Fruit fly (Drosophila melanogaster) whole organism, embryonic: ENCODE data around the gene Rpn11.

Experiments
- CG10462 ChIP-seq: fragments of 200-800 bp; sonication (Bioruptor generic); optimal IDR thresholded peaks from 2 replicates; lab custom pipeline; 2016; ENCODE audit warnings: missing biosample characterization, missing genetic modification characterization
- CG11504 ChIP-seq: fragments of 200-800 bp; sonication (Bioruptor generic); optimal IDR thresholded peaks from 3 replicates; lab custom pipeline; 2019; ENCODE audit warnings: missing biosample characterization, mild to moderate bottlenecking, missing genetic modification characterization, moderate library complexity
- CG12104 ChIP-seq: fragments of 200-800 bp; sonication (Bioruptor generic); optimal IDR thresholded peaks from 3 replicates; lab custom pipeline; 2016; ENCODE audit warnings: missing biosample characterization, missing genetic modification characterization
- CG12299 ChIP-seq: fragments of 200-800 bp; sonication (Bioruptor generic); optimal IDR thresholded peaks from 2 replicates; lab custom pipeline; 2018; ENCODE audit warnings: missing biosample characterization, mild to moderate bottlenecking, missing genetic modification characterization
- CG12391 ChIP-seq: fragments of 200-800 bp; sonication (Bioruptor generic); optimal IDR thresholded peaks from 3 replicates; lab custom pipeline; 2018; ENCODE audit warnings: missing biosample characterization, mild to moderate bottlenecking, missing genetic modification characterization, moderate library complexity
- CG13287 ChIP-seq: fragments of 200-800 bp; sonication (Bioruptor generic); IDR thresholded peaks from 2 replicates; pipeline ENCODE4 v1.3.6; 2022; ENCODE audit warnings: missing biosample characterization, missing genetic modification characterization; ENCODE audit not compliant: partially characterized antibody
- CG14710 ChIP-seq: fragments of 200-800 bp; sonication (Bioruptor generic); optimal IDR thresholded peaks from 3 replicates; lab custom pipeline; 2019; ENCODE audit warnings: missing biosample characterization, mild to moderate bottlenecking, missing genetic modification characterization, moderate library complexity
- CG15514 ChIP-seq: fragments of 200-800 bp; sonication (Bioruptor generic); optimal IDR thresholded peaks from 3 replicates; lab custom pipeline; 2017; ENCODE audit warnings: missing biosample characterization, missing genetic modification characterization, mild to moderate bottlenecking, moderate library complexity, missing genetic modification reagents
- CG16813 ChIP-seq: fragments of 200-800 bp; sonication (Bioruptor generic); IDR thresholded peaks from 3 replicates; pipeline ENCODE4 v1.3.6; 2022; ENCODE audit warnings: missing biosample characterization, missing genetic modification characterization; ENCODE audit not compliant: partially characterized antibody
- CG17612 ChIP-seq: fragments of 200-800 bp; sonication (Bioruptor generic); IDR thresholded peaks from 2 replicates; pipeline ENCODE4 v1.3.6; 2022; ENCODE audit warnings: missing biosample characterization, missing genetic modification characterization
- CG18764 ChIP-seq: fragments of 200-800 bp; sonication (Bioruptor generic); optimal IDR thresholded peaks from 3 replicates; lab custom pipeline; 2016; ENCODE audit warnings: missing biosample characterization, missing genetic modification characterization
- CG2129 ChIP-seq: fragments of 200-800 bp; sonication (Bioruptor generic); IDR thresholded peaks from 2 replicates; pipeline ENCODE4 v1.3.6; 2022; ENCODE audit warnings: missing biosample characterization, missing genetic modification characterization; ENCODE audit not compliant: partially characterized antibody
- CG2712 ChIP-seq: fragments of 200-800 bp; optimal IDR thresholded peaks from 3 replicates; lab custom pipeline; 2019; ENCODE audit warnings: missing biosample characterization, mild to moderate bottlenecking, missing genetic modification characterization, moderate library complexity
- CG3163 ChIP-seq: fragments of 200-800 bp; sonication (Bioruptor generic); optimal IDR thresholded peaks from 3 replicates; lab custom pipeline; 2016; ENCODE audit warnings: missing biosample characterization, missing genetic modification characterization
- CG3281 ChIP-seq: fragments of 200-800 bp; sonication (Bioruptor generic); optimal IDR thresholded peaks from 3 replicates; lab custom pipeline; 2017; ENCODE audit warnings: missing biosample characterization, mild to moderate bottlenecking, missing genetic modification characterization
- CG42726 ChIP-seq: fragments of 200-800 bp; sonication (Bioruptor generic); IDR thresholded peaks from 2 replicates; pipeline ENCODE4 v1.3.6; 2022; ENCODE audit warnings: missing biosample characterization, missing genetic modification characterization; ENCODE audit not compliant: partially characterized antibody
- CG4617 ChIP-seq: fragments of 200-800 bp; sonication (Bioruptor generic); optimal IDR thresholded peaks from 3 replicates; lab custom pipeline; 2016; ENCODE audit warnings: missing biosample characterization, missing genetic modification characterization, borderline replicate concordance
- CG6791 ChIP-seq: fragments of 200-800 bp; sonication (Bioruptor generic); IDR thresholded peaks from 3 replicates; pipeline ENCODE4 v1.3.6; 2022; ENCODE audit warnings: missing biosample characterization, missing genetic modification characterization; ENCODE audit not compliant: partially characterized antibody
- CG8290 ChIP-seq, 3 experiments: fragments of 200-800 bp; sonication (Bioruptor generic); optimal IDR thresholded peaks; 2 replicates each; lab custom pipeline; 2016 to 2019; ENCODE audit warnings: missing biosample characterization in 3 of 3, missing genetic modification characterization in 3 of 3, mild to moderate bottlenecking in 2 of 3, moderate library complexity in 1 of 3
- CoRest ChIP-seq: fragments of 200-800 bp; sonication (Bioruptor generic); optimal IDR thresholded peaks from 3 replicates; lab custom pipeline; 2018; ENCODE audit warnings: missing biosample characterization, mild to moderate bottlenecking, missing genetic modification characterization, moderate library complexity
- Dfd ChIP-seq, 2 experiments: fragments of >200 bp; optimal IDR thresholded peaks; 2 replicates each; lab custom pipeline; 2017; ENCODE audit warnings: missing biosample characterization in 2 of 2, missing genetic modification characterization in 2 of 2
- Doc3 ChIP-seq: fragments of 200-800 bp; sonication (Bioruptor generic); IDR thresholded peaks from 3 replicates; pipeline ENCODE4 v1.3.6; 2022; ENCODE audit warnings: missing biosample characterization, missing genetic modification characterization; ENCODE audit not compliant: partially characterized antibody
- Dref ChIP-seq: fragments of 200-800 bp; sonication (Bioruptor generic); IDR thresholded peaks from 2 replicates; pipeline ENCODE4 v1.3.6; 2022; ENCODE audit warnings: missing biosample characterization, missing genetic modification characterization
- E2f1 ChIP-seq: fragments of 200-800 bp; sonication (Bioruptor generic); IDR thresholded peaks from 2 replicates; pipeline ENCODE4 v1.3.6; 2022; ENCODE audit warnings: missing biosample characterization, missing genetic modification characterization
- Ets65A ChIP-seq: fragments of 200-800 bp; sonication (Bioruptor generic); peaks from one replicate; lab custom pipeline; 2016; ENCODE audit warnings: missing biosample characterization, missing genetic modification characterization
- HLH54F ChIP-seq: fragments of 200-800 bp; sonication (Bioruptor generic); optimal IDR thresholded peaks from 3 replicates; lab custom pipeline; 2016; ENCODE audit warnings: missing biosample characterization, missing genetic modification characterization
- Lhr ChIP-seq: fragments of 200-800 bp; sonication (Bioruptor generic); optimal IDR thresholded peaks from 3 replicates; lab custom pipeline; 2017; ENCODE audit warnings: mild to moderate bottlenecking, missing biosample characterization, missing genetic modification reagents, missing genetic modification characterization
- MBD-R2 ChIP-seq: fragments of 200-800 bp; sonication (Bioruptor generic); IDR thresholded peaks from 2 replicates; pipeline ENCODE4 v1.3.6; 2022; ENCODE audit warnings: missing biosample characterization, missing genetic modification characterization
- Myb ChIP-seq: fragments of 200-800 bp; sonication (Bioruptor generic); optimal IDR thresholded peaks from 2 replicates; lab custom pipeline; 2016; ENCODE audit warnings: missing biosample characterization, missing genetic modification characterization
- NfI ChIP-seq: fragments of 200-800 bp; sonication (Bioruptor generic); optimal IDR thresholded peaks from 3 replicates; lab custom pipeline; 2018; ENCODE audit warnings: missing biosample characterization, mild to moderate bottlenecking, missing genetic modification characterization, moderate library complexity
- Sry-δ ChIP-seq: fragments of 200-800 bp; sonication (Bioruptor generic); optimal IDR thresholded peaks from 2 replicates; lab custom pipeline; 2016; ENCODE audit warnings: missing biosample characterization, missing genetic modification characterization
- bbx ChIP-seq: fragments of 200-800 bp; sonication (Bioruptor generic); IDR thresholded peaks from 2 replicates; pipeline ENCODE4 v1.3.6; 2022; ENCODE audit warnings: missing biosample characterization, missing genetic modification characterization; ENCODE audit not compliant: partially characterized antibody
- corto ChIP-seq: fragments of 200-800 bp; sonication (Bioruptor generic); optimal IDR thresholded peaks from 2 replicates; lab custom pipeline; 2016; ENCODE audit warnings: missing biosample characterization, mild to moderate bottlenecking, missing genetic modification characterization, moderate library complexity
- dan ChIP-seq: fragments of 200-800 bp; sonication (Bioruptor generic); IDR thresholded peaks from 2 replicates; pipeline ENCODE4 v1.3.6; 2022; ENCODE audit warnings: missing biosample characterization, missing genetic modification characterization
- hb ChIP-seq: fragments of 200-800 bp; sonication (Bioruptor generic); IDR thresholded peaks from 3 replicates; pipeline ENCODE4 v1.3.6; 2022; ENCODE audit warnings: missing biosample characterization, missing genetic modification characterization; ENCODE audit not compliant: partially characterized antibody
- inv ChIP-seq: fragments of 200-800 bp; sonication (Bioruptor generic); IDR thresholded peaks from 2 replicates; pipeline ENCODE4 v1.3.6; 2022; ENCODE audit warnings: missing biosample characterization, missing genetic modification characterization; ENCODE audit not compliant: partially characterized antibody
- mld ChIP-seq: fragments of 200-800 bp; sonication (Bioruptor generic); IDR thresholded peaks from 3 replicates; pipeline ENCODE4 v1.3.6; 2022; ENCODE audit warnings: missing biosample characterization, missing genetic modification characterization; ENCODE audit not compliant: partially characterized antibody
- nmo ChIP-seq: fragments of 200-800 bp; sonication (Bioruptor generic); optimal IDR thresholded peaks from 2 replicates; lab custom pipeline; 2018; ENCODE audit warnings: missing biosample characterization, mild to moderate bottlenecking, missing genetic modification characterization, moderate library complexity
- org-1 ChIP-seq: fragments of 200-800 bp; sonication (Bioruptor generic); optimal IDR thresholded peaks from 2 replicates; lab custom pipeline; 2017; ENCODE audit warnings: missing biosample characterization, missing genetic modification characterization
- phol ChIP-seq: fragments of 200-800 bp; sonication (Bioruptor generic); optimal IDR thresholded peaks from 3 replicates; lab custom pipeline; 2018; ENCODE audit warnings: missing biosample characterization, mild to moderate bottlenecking, missing genetic modification characterization, moderate library complexity
- pzg ChIP-seq: fragments of 200-800 bp; sonication (Bioruptor generic); optimal IDR thresholded peaks from 3 replicates; lab custom pipeline; 2018; ENCODE audit warnings: missing biosample characterization, mild to moderate bottlenecking, missing genetic modification characterization, moderate library complexity
- row ChIP-seq: fragments of 200-800 bp; sonication (Bioruptor generic); IDR thresholded peaks from 3 replicates; pipeline ENCODE4 v1.3.6; 2022; ENCODE audit warnings: missing biosample characterization, missing genetic modification characterization
- sens ChIP-seq: fragments of 200-800 bp; sonication (Bioruptor generic); peaks from one replicate; lab custom pipeline; 2016; ENCODE audit warnings: missing biosample characterization, missing genetic modification characterization
- sima ChIP-seq: fragments of 200-800 bp; sonication (Bioruptor generic); optimal IDR thresholded peaks from 2 replicates; lab custom pipeline; 2016; ENCODE audit warnings: missing biosample characterization, missing genetic modification characterization
- sr ChIP-seq: fragments of 200-800 bp; sonication (Bioruptor generic); IDR thresholded peaks from 3 replicates; pipeline ENCODE4 v1.3.6; 2022; ENCODE audit warnings: missing biosample characterization, missing genetic modification characterization
- tio ChIP-seq: fragments of 200-800 bp; sonication (Bioruptor generic); optimal IDR thresholded peaks from 2 replicates; lab custom pipeline; 2017; ENCODE audit warnings: missing biosample characterization, missing genetic modification characterization, inconsistent platforms
- vnd ChIP-seq: fragments of 200-800 bp; sonication (Bioruptor generic); IDR thresholded peaks from 3 replicates; pipeline ENCODE4 v1.3.6; 2022; ENCODE audit warnings: missing biosample characterization, missing genetic modification characterization; ENCODE audit not compliant: partially characterized antibody
- zfh1 ChIP-seq: fragments of 200-800 bp; sonication (Bioruptor generic); IDR thresholded peaks from 3 replicates; pipeline ENCODE4 v1.3.6; 2022; ENCODE audit warnings: missing biosample characterization, missing genetic modification characterization

Rpn11 gene

dm6 chr2L:5093772-5094350, 34.3 kb upstream of the Rpn11 start, which contains the start of gene CG5828 (continued):
- peak; percentile 73 for TF ChIP-seq CG6791 (GFP tag; lab: Robert Waterston, UW)
- peak; percentile 27 for TF ChIP-seq CG12391 (tag; lab: Kevin White, UChicago)
- TF ChIP-seq Lhr (GFP tag; lab: Kevin White, UChicago), result no peak
- TF ChIP-seq CG3281, result no peak
- no peak for TF ChIP-seq CG8290 (GFP tag; optimal IDR thresholded peaks at IDR 0.05; lab: Kevin White, UChicago)
- TF ChIP-seq CG8290 (tag; optimal IDR thresholded peaks at IDR 0.05; lab: Kevin White, UChicago), result no peak
- TF ChIP-seq nmo (GFP tag; lab: Kevin White, UChicago), result peak; percentile 39
- no peak for TF ChIP-seq CG3163 (GFP tag; lab: Kevin White, UChicago)
- TF ChIP-seq sr, result no peak
- no peak for TF ChIP-seq CG17612 (GFP tag; lab: Robert Waterston, UW)
- TF ChIP-seq CG42726 (GFP tag; lab: Robert Waterston, UW), result peak; percentile 49; the same call in 1 of the 2 replicates
- no peak for TF ChIP-seq Ets65A (GFP tag; lab: Kevin White, UChicago)
- TF ChIP-seq CG18764 (GFP tag; lab: Kevin White, UChicago), result no peak
- no peak for TF ChIP-seq org-1
- peak; percentile 45 for TF ChIP-seq Myb
- peak; percentile 62; the same call in 1 of the 3 replicates for TF ChIP-seq vnd (GFP tag; lab: Robert Waterston, UW)
- TF ChIP-seq CG16813, result peak; percentile 77
- peak; percentile 71; the same call in 2 of the 3 replicates for TF ChIP-seq hb (GFP tag; lab: Robert Waterston, UW)
- no peak for TF ChIP-seq NfI (GFP tag; lab: Kevin White, UChicago)
- TF ChIP-seq CoRest (tag; lab: Kevin White, UChicago), result peak; percentile 49
- TF ChIP-seq Sry-δ (GFP tag; lab: Kevin White, UChicago), result peak; percentile 13
- TF ChIP-seq HLH54F (GFP tag; lab: Kevin White, UChicago), result no peak
- no peak for TF ChIP-seq Dfd (GFP tag; optimal IDR thresholded peaks at IDR 0.05; lab: Kevin White, UChicago)
- peak; percentile 51; the same call in 1 of the 3 replicates for TF ChIP-seq mld (GFP tag; lab: Robert Waterston, UW)
- TF ChIP-seq dan (GFP tag; lab: Robert Waterston, UW), result no peak
- TF ChIP-seq inv (GFP tag; lab: Robert Waterston, UW), result peak; percentile 54
- TF ChIP-seq CG14710, result peak; percentile 61
- TF ChIP-seq CG12104 (GFP tag; lab: Kevin White, UChicago), result no peak
- peak; percentile 3 for TF ChIP-seq CG15514 (GFP tag; lab: Kevin White, UChicago)
- peak; percentile 76 for TF ChIP-seq Dref
- no peak for TF ChIP-seq sima (GFP tag; lab: Kevin White, UChicago)
- peak; percentile 8 for TF ChIP-seq CG2712
- peak; percentile 69 for TF ChIP-seq row (GFP tag; lab: Robert Waterston, UW)
- peak; percentile 67; the same call in 2 of the 3 replicates for TF ChIP-seq Doc3 (GFP tag; lab: Robert Waterston, UW)
- peak; percentile 30; the same call in 1 of the 2 replicates for TF ChIP-seq CG2129
- no peak for TF ChIP-seq tio (GFP tag; lab: Kevin White, UChicago)
- no peak for TF ChIP-seq E2f1 (GFP tag; lab: Robert Waterston, UW)
- TF ChIP-seq zfh1 (GFP tag; lab: Robert Waterston, UW), result no peak
- TF ChIP-seq bbx (GFP tag; lab: Robert Waterston, UW), result peak; percentile 64
- peak; percentile 45 for TF ChIP-seq pzg
- peak; percentile 56 for TF ChIP-seq CG4617 (GFP tag; lab: Kevin White, UChicago)
- no peak for TF ChIP-seq sens (GFP tag; lab: Kevin White, UChicago)
- no peak for TF ChIP-seq corto (GFP tag; lab: Kevin White, UChicago)
- TF ChIP-seq CG11504 (tag; lab: Kevin White, UChicago), result peak; percentile 22
- TF ChIP-seq phol (tag; lab: Kevin White, UChicago), result peak; percentile 21
- peak; percentile 63 for TF ChIP-seq CG13287 (GFP tag; lab: Robert Waterston, UW)
- TF ChIP-seq CG12299 (tag; lab: Kevin White, UChicago), result no peak
- peak; percentile 52 for TF ChIP-seq CG10462 (GFP tag; lab: Kevin White, UChicago)
- TF ChIP-seq MBD-R2 (GFP tag; lab: Robert Waterston, UW), result peak; percentile 58
